Worm (Caenorhabditis elegans) whole organism, L1 larva: ENCODE measurements around the gene ceh-13.

Experiments used
- C34B4.2 ChIP-seq: sonication (generic microtip); optimal IDR thresholded peaks from 2 replicates; lab custom pipeline; 2017; ENCODE audit warnings: mild to moderate bottlenecking, missing genetic modification characterization, missing compliant biosample characterization
- F16B12.6 ChIP-seq: fragments of 150-350 bp; optimal IDR thresholded peaks from 2 replicates; lab custom pipeline; 2014; ENCODE audit warnings: missing biosample characterization, missing genetic modification characterization
- Y116A8C.19 ChIP-seq: sonication (generic microtip); optimal IDR thresholded peaks from 2 replicates; lab custom pipeline; 2016; ENCODE audit warnings: missing compliant biosample characterization, missing genetic modification characterization, borderline replicate concordance
- aha-1 ChIP-seq: fragments of 150-350 bp; optimal IDR thresholded peaks from 2 replicates; lab custom pipeline; 2014; ENCODE audit warnings: missing biosample characterization, missing genetic modification characterization
- alr-1 ChIP-seq: fragments of 200-800 bp; sonication (Bioruptor generic); optimal IDR thresholded peaks from 2 replicates; lab custom pipeline; 2018; ENCODE audit warnings: borderline replicate concordance, mild to moderate bottlenecking, missing genetic modification characterization, missing compliant biosample characterization
- blmp-1 ChIP-seq: fragments of 150-350 bp; optimal IDR thresholded peaks from 2 replicates; lab custom pipeline; 2014; ENCODE audit warnings: missing biosample characterization, missing genetic modification characterization
- ceh-63 ChIP-seq: fragments of 200-800 bp; sonication (Bioruptor generic); optimal IDR thresholded peaks from 2 replicates; lab custom pipeline; 2018; ENCODE audit warnings: mild to moderate bottlenecking, missing genetic modification characterization, missing compliant biosample characterization
- ceh-82 ChIP-seq, 3 experiments: fragments of 150-350 bp in 1 of 3; sonication (generic microtip) in 2 of 3; optimal IDR thresholded peaks; 2 replicates each; lab custom pipeline; 2014 to 2017; ENCODE audit warnings: missing biosample characterization in 3 of 3, missing genetic modification characterization in 3 of 3
- ceh-88 ChIP-seq: fragments of 200-800 bp; sonication (Bioruptor generic); IDR thresholded peaks from 2 replicates; pipeline ENCODE4 v1.3.6; 2022; ENCODE audit warnings: missing genetic modification characterization, missing compliant biosample characterization
- ceh-90 ChIP-seq: sonication (generic microtip); optimal IDR thresholded peaks from 2 replicates; lab custom pipeline; 2016; ENCODE audit warnings: missing genetic modification characterization, missing compliant biosample characterization
- dpl-1 ChIP-seq, 3 experiments: fragments of 150-350 bp in 2 of 3; sonication (generic microtip) in 1 of 3; optimal IDR thresholded peaks; 2 replicates each; lab custom pipeline; 2014 to 2017; ENCODE audit warnings: missing biosample characterization in 3 of 3, missing genetic modification characterization in 3 of 3, missing genetic modification reagents in 3 of 3
- dsc-1 ChIP-seq: sonication (generic microtip); optimal IDR thresholded peaks from 2 replicates; lab custom pipeline; 2016; ENCODE audit warnings: mild to moderate bottlenecking, missing genetic modification characterization, missing compliant biosample characterization
- efl-1 ChIP-seq, 4 experiments: fragments of 150-350 bp; optimal IDR thresholded peaks in 3 of 4; peaks in 1 of 4; 1 replicate in 1 of 4; 2 replicates in 3 of 4; lab custom pipeline; 2014; ENCODE audit warnings: missing biosample characterization in 2 of 4, missing genetic modification characterization in 2 of 4, missing genetic modification reagents in 2 of 4
- egl-13 ChIP-seq: sonication (generic microtip); optimal IDR thresholded peaks from 2 replicates; lab custom pipeline; 2016; ENCODE audit warnings: missing genotype, missing genetic modification reagents, missing genetic modification characterization, missing compliant biosample characterization
- elt-2 ChIP-seq: sonication (generic microtip); optimal IDR thresholded peaks from 2 replicates; lab custom pipeline; 2016; ENCODE audit warnings: missing genetic modification characterization, mild to moderate bottlenecking, inconsistent platforms, missing compliant biosample characterization, missing genetic modification reagents
- elt-3 ChIP-seq, 6 experiments: fragments of 150-350 bp in 1 of 6; sonication (generic microtip); optimal IDR thresholded peaks; 2 replicates each; lab custom pipeline; 2017 to 2018; ENCODE audit warnings: missing biosample characterization in 6 of 6, missing genetic modification characterization in 6 of 6, inconsistent platforms in 1 of 6
- ets-5 ChIP-seq: fragments of 200-800 bp; sonication (Bioruptor generic); IDR thresholded peaks from 2 replicates; pipeline ENCODE4 v1.3.6; 2022; ENCODE audit warnings: missing genetic modification characterization, missing compliant biosample characterization
- fkh-4 ChIP-seq: sonication (generic microtip); optimal IDR thresholded peaks from 2 replicates; lab custom pipeline; 2016; ENCODE audit warnings: missing compliant biosample characterization, missing genetic modification characterization, borderline replicate concordance
- grh-1 ChIP-seq: fragments of 200-800 bp; sonication (Bioruptor generic); IDR thresholded peaks from 2 replicates; pipeline ENCODE4 v1.3.6; 2022; ENCODE audit warnings: missing genetic modification reagents, missing genetic modification characterization, missing compliant biosample characterization
- hlh-17 ChIP-seq: fragments of 200-800 bp; sonication (Bioruptor generic); optimal IDR thresholded peaks from 2 replicates; lab custom pipeline; 2018; ENCODE audit warnings: missing genetic modification characterization, mild to moderate bottlenecking, missing compliant biosample characterization, moderate library complexity, borderline replicate concordance
- hlh-4 ChIP-seq: sonication (generic microtip); optimal IDR thresholded peaks from 2 replicates; lab custom pipeline; 2016; ENCODE audit warnings: mild to moderate bottlenecking, missing genetic modification characterization, missing compliant biosample characterization
- isw-1 ChIP-seq: fragments of 200-800 bp; sonication (Bioruptor generic); IDR thresholded peaks from 2 replicates; pipeline ENCODE4 v1.3.6; 2022; ENCODE audit warnings: missing genetic modification characterization, missing compliant biosample characterization
- jun-1 ChIP-seq: fragments of 150-350 bp; optimal IDR thresholded peaks from 2 replicates; lab custom pipeline; 2014; ENCODE audit warnings: missing biosample characterization, missing genetic modification reagents, missing genetic modification characterization
- lin-14 ChIP-seq: fragments of 200-800 bp; sonication (Bioruptor generic); optimal IDR thresholded peaks from 2 replicates; lab custom pipeline; 2018; ENCODE audit warnings: mild to moderate bottlenecking, missing genetic modification characterization, moderate library complexity, missing compliant biosample characterization
- lin-15B ChIP-seq: fragments of 150-350 bp; sonication (generic microtip); optimal IDR thresholded peaks from 3 replicates; lab custom pipeline; 2014; ENCODE audit warnings: missing biosample characterization, missing genetic modification characterization
- lin-35 ChIP-seq, 2 experiments: fragments of 150-350 bp; optimal IDR thresholded peaks; 2 replicates each; lab custom pipeline; 2014; ENCODE audit warnings: missing biosample characterization in 2 of 2, missing genetic modification characterization in 2 of 2, missing genetic modification reagents in 2 of 2
- lin-39 ChIP-seq: fragments of 150-350 bp; optimal IDR thresholded peaks from 2 replicates; lab custom pipeline; 2014; ENCODE audit warnings: missing biosample characterization, missing genetic modification reagents, missing genetic modification characterization
- lir-3 ChIP-seq: sonication (generic microtip); optimal IDR thresholded peaks from 2 replicates; lab custom pipeline; 2016; ENCODE audit warnings: mild to moderate bottlenecking, missing genetic modification characterization, moderate library complexity, missing compliant biosample characterization; ENCODE audit not compliant: poor library complexity
- mab-9 ChIP-seq: fragments of 200-800 bp; sonication (Bioruptor generic); IDR thresholded peaks from 2 replicates; pipeline ENCODE4 v1.3.6; 2022; ENCODE audit warnings: missing genetic modification reagents, missing genetic modification characterization, missing compliant biosample characterization
- mef-2 ChIP-seq: fragments of 150-350 bp; optimal IDR thresholded peaks from 2 replicates; lab custom pipeline; 2014; ENCODE audit warnings: missing biosample characterization, missing genetic modification characterization
- nhr-12 ChIP-seq: sonication (generic microtip); optimal IDR thresholded peaks from 2 replicates; lab custom pipeline; 2017; ENCODE audit warnings: missing biosample characterization, missing genetic modification characterization
- nhr-20 ChIP-seq: sonication (generic microtip); optimal IDR thresholded peaks from 2 replicates; lab custom pipeline; 2016; ENCODE audit warnings: mild to moderate bottlenecking, missing genetic modification characterization, missing compliant biosample characterization
- nhr-237 ChIP-seq: fragments of 150-350 bp; optimal IDR thresholded peaks from 2 replicates; lab custom pipeline; 2014; ENCODE audit warnings: missing biosample characterization, missing genetic modification characterization
- nhr-28 ChIP-seq: fragments of 150-350 bp; optimal IDR thresholded peaks from 2 replicates; lab custom pipeline; 2014; ENCODE audit warnings: missing biosample characterization, missing genetic modification characterization
- nhr-47 ChIP-seq: sonication (generic microtip); optimal IDR thresholded peaks from 2 replicates; lab custom pipeline; 2016; ENCODE audit warnings: mild to moderate bottlenecking, missing genetic modification characterization, moderate library complexity, missing compliant biosample characterization
- nhr-71 ChIP-seq: sonication (generic microtip); optimal IDR thresholded peaks from 2 replicates; lab custom pipeline; 2016; ENCODE audit warnings: mild to moderate bottlenecking, missing genetic modification characterization, moderate library complexity, missing compliant biosample characterization
- nhr-76 ChIP-seq: sonication (generic microtip); optimal IDR thresholded peaks from 2 replicates; lab custom pipeline; 2017; ENCODE audit warnings: missing biosample characterization, missing genetic modification characterization
- nhr-85 ChIP-seq: sonication (generic microtip); peaks from one replicate; lab custom pipeline; 2016; ENCODE audit warnings: missing genetic modification characterization, inconsistent platforms, missing compliant biosample characterization
- nhr-90 ChIP-seq: sonication (generic microtip); optimal IDR thresholded peaks from 2 replicates; lab custom pipeline; 2016; ENCODE audit warnings: mild to moderate bottlenecking, missing genetic modification characterization, missing compliant biosample characterization; ENCODE audit not compliant: poor library complexity
- pag-3 ChIP-seq: sonication (generic microtip); optimal IDR thresholded peaks from 2 replicates; lab custom pipeline; 2017; ENCODE audit warnings: missing genetic modification characterization, mild to moderate bottlenecking, missing compliant biosample characterization, antibody characterized with exemption, borderline replicate concordance; ENCODE audit not compliant: insufficient read depth
- pqm-1 ChIP-seq: sonication (generic microtip); optimal IDR thresholded peaks from 3 replicates; lab custom pipeline; 2017; ENCODE audit warnings: missing biosample characterization, missing genetic modification characterization
- skn-1 ChIP-seq: fragments of 150-350 bp; optimal IDR thresholded peaks from 2 replicates; lab custom pipeline; 2014; ENCODE audit warnings: missing biosample characterization, missing genetic modification characterization
- snpc-4 ChIP-seq: fragments of 150-350 bp; optimal IDR thresholded peaks from 2 replicates; lab custom pipeline; 2014; ENCODE audit warnings: missing biosample characterization, missing genetic modification characterization
- sox-4 ChIP-seq: sonication (generic microtip); optimal IDR thresholded peaks from 2 replicates; lab custom pipeline; 2016; ENCODE audit warnings: missing genetic modification characterization, missing compliant biosample characterization
- sptf-1 ChIP-seq: fragments of 150-350 bp; optimal IDR thresholded peaks from 2 replicates; lab custom pipeline; 2014; ENCODE audit warnings: missing biosample characterization, missing genetic modification characterization
- sup-37 ChIP-seq: fragments of 200-800 bp; sonication (Bioruptor generic); optimal IDR thresholded peaks from 2 replicates; lab custom pipeline; 2018; ENCODE audit warnings: mild to moderate bottlenecking, missing genetic modification characterization, missing compliant biosample characterization
- swsn-7 ChIP-seq: sonication (generic microtip); optimal IDR thresholded peaks from 2 replicates; lab custom pipeline; 2016; ENCODE audit warnings: missing genetic modification characterization, missing compliant biosample characterization
- unc-130 ChIP-seq: fragments of 150-350 bp; optimal IDR thresholded peaks from 2 replicates; lab custom pipeline; 2017; ENCODE audit warnings: missing biosample characterization, missing genetic modification characterization, inconsistent platforms
- unc-30 ChIP-seq: sonication (generic microtip); optimal IDR thresholded peaks from 2 replicates; lab custom pipeline; 2017; ENCODE audit warnings: missing biosample characterization, missing genetic modification characterization
- unc-98 ChIP-seq: fragments of 200-800 bp; sonication (Bioruptor generic); IDR thresholded peaks from 2 replicates; pipeline ENCODE4 v1.3.6; 2022; ENCODE audit warnings: missing genetic modification characterization, missing compliant biosample characterization
- zag-1 ChIP-seq: fragments of 150-350 bp; optimal IDR thresholded peaks from 2 replicates; lab custom pipeline; 2014; ENCODE audit warnings: missing biosample characterization, missing genetic modification characterization
- ztf-4 ChIP-seq: fragments of 150-350 bp; optimal IDR thresholded peaks from 2 replicates; lab custom pipeline; 2014; ENCODE audit warnings: missing biosample characterization, missing genetic modification characterization

ceh-13 gene

DNA sequence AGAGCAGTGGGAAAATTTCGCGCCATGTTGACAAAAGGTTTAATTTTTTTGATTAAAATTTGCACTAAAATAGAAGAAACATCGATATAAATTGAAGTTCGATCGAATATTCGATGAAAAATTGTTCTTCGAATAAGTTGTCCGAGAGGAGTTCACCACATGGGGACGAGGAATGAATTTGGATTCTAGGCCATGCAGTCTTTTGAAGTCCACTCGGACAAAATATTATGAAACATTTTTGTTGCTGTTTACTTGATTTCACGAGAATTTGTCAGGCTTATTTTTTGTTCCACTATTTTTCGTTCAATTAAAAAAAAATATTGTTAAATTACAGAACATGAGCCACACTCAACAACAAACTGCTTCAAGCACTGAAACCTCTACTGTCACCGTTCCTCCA is 34.8 kb upstream of the ceh-13 start, which contains the start of the genes cux-7 and C07H6.2:
cux-7 (minus strand) TSS at position 174 of the 400 bp plus-strand sequence.
C07H6.2 (plus strand) TSS at position 338 of the 400 bp plus-strand sequence.
- TF ChIP-seq nhr-28 (tag; lab: Kevin White, UChicago), result peak; percentile 34
- TF ChIP-seq nhr-20 (tag; lab: Kevin White, UChicago), result peak; percentile 99
- TF ChIP-seq lin-35 (GFP tag; optimal IDR thresholded peaks at IDR 0.05; lab: Kevin White, UChicago), result peak; percentile 89 to 90
- TF ChIP-seq pqm-1 (tag; lab: Kevin White, UChicago), result no peak
- TF ChIP-seq C34B4.2 (tag; lab: Kevin White, UChicago), result peak; percentile 81
- peak; percentile 99 for TF ChIP-seq egl-13 (tag; lab: Kevin White, UChicago)
- TF ChIP-seq lin-15B, result peak; percentile 95
- peak; percentile 99 for TF ChIP-seq sox-4 (tag; lab: Kevin White, UChicago)
- peak; percentile 96 for TF ChIP-seq isw-1 (GFP tag; lab: Robert Waterston, UW)
- no peak for TF ChIP-seq lin-39
- TF ChIP-seq snpc-4, result peak; percentile 90
- TF ChIP-seq nhr-85 (tag; lab: Kevin White, UChicago), result peak; percentile 99
- TF ChIP-seq nhr-76 (tag; lab: Kevin White, UChicago), result no peak
- peak; percentile 79 to 87 (median 87) for TF ChIP-seq dpl-1 (GFP tag; optimal IDR thresholded peaks at IDR 0.05; lab: Kevin White, UChicago)
- TF ChIP-seq alr-1, result no peak
- peak; percentile 99 for TF ChIP-seq lir-3 (tag; lab: Kevin White, UChicago)
- peak; percentile 99 for TF ChIP-seq hlh-17
- TF ChIP-seq nhr-71, result peak; percentile 99
- peak; percentile 100 for TF ChIP-seq fkh-4 (tag; lab: Kevin White, UChicago)
- TF ChIP-seq elt-2 (tag; lab: Kevin White, UChicago), result peak; percentile 95
- peak; percentile 98 for TF ChIP-seq nhr-47 (tag; lab: Kevin White, UChicago)
- peak; percentile 64 for TF ChIP-seq mef-2
- TF ChIP-seq unc-30 (tag; lab: Kevin White, UChicago), result no peak
- no peak for TF ChIP-seq ets-5 (GFP tag; lab: Robert Waterston, UW)
- peak; percentile 84 to 94 (median 93) for TF ChIP-seq ceh-82 (tag; optimal IDR thresholded peaks at IDR 0.05; lab: Kevin White, UChicago)
- TF ChIP-seq ztf-4 (tag; lab: Kevin White, UChicago), result peak; percentile 89
- TF ChIP-seq F16B12.6 (tag; lab: Kevin White, UChicago), result peak; percentile 68
- TF ChIP-seq ceh-63 (GFP tag; lab: Kevin White, UChicago), result peak; percentile 99
- peak; percentile 95 for TF ChIP-seq sup-37 (GFP tag; lab: Kevin White, UChicago)
- TF ChIP-seq hlh-4 (tag; lab: Kevin White, UChicago), result peak; percentile 97
- TF ChIP-seq grh-1, result peak; percentile 88
- no peak for TF ChIP-seq pag-3 (tag; lab: Kevin White, UChicago)
- peak; percentile 89 to 91 for TF ChIP-seq efl-1 (optimal IDR thresholded peaks at IDR 0.05; lab: Kevin White, UChicago)
- TF ChIP-seq efl-1 (GFP tag; optimal IDR thresholded peaks at IDR 0.05 in 1 of 2; lab: Kevin White, UChicago), result peak; percentile 85 to 99
- TF ChIP-seq unc-130 (tag; lab: Kevin White, UChicago), result peak; percentile 85
- peak; percentile 22 for TF ChIP-seq zag-1 (tag; lab: Kevin White, UChicago)
- peak; percentile 100 for TF ChIP-seq Y116A8C.19 (tag; lab: Kevin White, UChicago)
- no peak for TF ChIP-seq sptf-1 (tag; lab: Kevin White, UChicago)
- peak; percentile 100 for TF ChIP-seq ceh-90
- no peak for TF ChIP-seq nhr-12 (tag; lab: Kevin White, UChicago)
- TF ChIP-seq dsc-1 (tag; lab: Kevin White, UChicago), result peak; percentile 99
- TF ChIP-seq nhr-237, result peak; percentile 72
- peak; percentile 69 for TF ChIP-seq blmp-1
- no peak for TF ChIP-seq aha-1
- TF ChIP-seq ceh-88 (GFP tag; lab: Robert Waterston, UW), result peak; percentile 89
- peak; percentile 99 for TF ChIP-seq nhr-90 (tag; lab: Kevin White, UChicago)
- peak; percentile 96 for TF ChIP-seq lin-14 (GFP tag; lab: Kevin White, UChicago)
- peak; percentile 89 for TF ChIP-seq jun-1
- peak in 2 of 6 experiments; percentile 89 to 92 for TF ChIP-seq elt-3 (tag; optimal IDR thresholded peaks at IDR 0.05; lab: Kevin White, UChicago)
- TF ChIP-seq mab-9 (GFP tag; lab: Robert Waterston, UW), result peak; percentile 98
- peak; percentile 98 for TF ChIP-seq swsn-7
- peak; percentile 93 for TF ChIP-seq skn-1 (tag; lab: Kevin White, UChicago)
- peak; percentile 100 for TF ChIP-seq unc-98 (GFP tag; lab: Robert Waterston, UW)
